Worm (Caenorhabditis elegans): Measurements from ENCODE around the gene fezf-1.

fezf-1 gene

DNA sequence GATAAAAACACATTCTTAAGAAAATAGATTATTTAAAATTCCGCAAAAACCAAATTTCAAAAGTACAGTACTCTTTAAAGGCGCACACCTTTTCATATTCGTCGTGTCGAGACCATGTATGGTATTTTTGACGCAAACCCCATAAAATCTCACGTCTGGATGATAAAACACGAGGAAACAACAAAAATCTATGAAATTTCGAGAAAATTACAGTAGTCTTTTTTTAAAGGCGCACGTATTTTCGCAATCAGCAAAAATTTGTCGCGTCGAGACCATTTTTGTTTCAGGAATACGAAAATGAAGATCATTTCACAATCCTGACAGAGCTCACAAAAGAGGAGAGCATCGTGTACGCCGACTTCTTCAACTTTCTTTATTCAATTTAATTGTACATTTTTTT is 47.1 kb downstream of the fezf-1 start (continued):
- no peak for TF ChIP-seq nhr-25 (tag; optimal IDR thresholded peaks at IDR 0.05; ENCODE audit: borderline replicate concordance, insufficient read depth)
- no peak for TF ChIP-seq lin-13 (GFP tag; optimal IDR thresholded peaks at IDR 0.05)
- TF ChIP-seq hlh-11 (tag; optimal IDR thresholded peaks at IDR 0.05) = no peak
- no peak for TF ChIP-seq ztf-11 (tag; optimal IDR thresholded peaks at IDR 0.05)
- no peak for TF ChIP-seq ceh-20 (GFP tag; IDR thresholded peaks at IDR 0.05)
- TF ChIP-seq lin-29 (GFP tag; IDR thresholded peaks at IDR 0.05) = no peak
